Fruit fly (Drosophila melanogaster): ENCODE measurements around the gene CG9389.

The CG9389 gene

dm6 chr3L:21298375-21298774 is 28.0 kb upstream of the CG9389 start, which contains the start of gene CG43702:
Gene CG43702 (plus strand): TSS chr3L:21298675.
- TF ChIP-seq OdsH (GFP tag; optimal IDR thresholded peaks at IDR 0.05) (no peak), dac (GFP tag; optimal IDR thresholded peaks at IDR 0.05) (no peak), esn (GFP tag; optimal IDR thresholded peaks at IDR 0.05) (no peak), Gug (GFP tag; IDR thresholded peaks at IDR 0.05) (no peak), CG10631 (GFP tag; optimal IDR thresholded peaks at IDR 0.05) (no peak), salr (GFP tag; optimal IDR thresholded peaks at IDR 0.05) (no peak), CG16779 (tag; optimal IDR thresholded peaks at IDR 0.05) (no peak), CG7368 (GFP tag; optimal IDR thresholded peaks at IDR 0.05) (no peak), fkh (GFP tag; optimal IDR thresholded peaks at IDR 0.05) (no peak), Ets21C (GFP tag; optimal IDR thresholded peaks at IDR 0.05) (no peak), CG3919 (GFP tag; optimal IDR thresholded peaks at IDR 0.05) (no peak), Hr38 (GFP tag; optimal IDR thresholded peaks at IDR 0.05) (no peak), fd59A (GFP tag; optimal IDR thresholded peaks at IDR 0.05) (no peak), net (GFP tag; optimal IDR thresholded peaks at IDR 0.05) (no peak), achi (GFP tag; optimal IDR thresholded peaks at IDR 0.05) (no peak), spab (GFP tag; optimal IDR thresholded peaks at IDR 0.05) (no peak), lz (GFP tag; optimal IDR thresholded peaks at IDR 0.05) (no peak), CG11294 (GFP tag; IDR thresholded peaks at IDR 0.05) (no peak), Eip93F (GFP tag; optimal IDR thresholded peaks at IDR 0.05) (no peak), svp (GFP tag) (no peak)

- TF ChIP-seq CG8319 (GFP tag; optimal IDR thresholded peaks at IDR 0.05) (no peak), pdm3 (GFP tag; optimal IDR thresholded peaks at IDR 0.05) (no peak), topi (GFP tag; optimal IDR thresholded peaks at IDR 0.05) (no peak), CG1621 (tag; optimal IDR thresholded peaks at IDR 0.05) (no peak), CG3919 (GFP tag; optimal IDR thresholded peaks at IDR 0.05) (no peak), Hr39 (GFP tag; optimal IDR thresholded peaks at IDR 0.05) (no peak), CG11762 (GFP tag; optimal IDR thresholded peaks at IDR 0.05; ENCODE audit: insufficient read depth) (no peak), OdsH (GFP tag; optimal IDR thresholded peaks at IDR 0.05) (no peak), CG6808 (GFP tag; optimal IDR thresholded peaks at IDR 0.05) (no peak)
Observed at dm6 chr3L:21297703-21298102, 27.3 kb upstream of the CG9389 start, which contains the start of gene Edg78E. Gene Edg78E (minus strand): TSS chr3L:21297803.

dm6 chr3L:21294202-21294601 is 23.8 kb upstream of the CG9389 start, which contains the start of gene Cpr78Cb:
Gene Cpr78Cb (plus strand): TSS chr3L:21294492.
- TF ChIP-seq Ets21C (GFP tag; optimal IDR thresholded peaks at IDR 0.05): no peak
- no peak for TF ChIP-seq Sox102F (GFP tag; optimal IDR thresholded peaks at IDR 0.05)
- no peak for TF ChIP-seq CG7368 (GFP tag; optimal IDR thresholded peaks at IDR 0.05)
- no peak for TF ChIP-seq Hr38 (GFP tag; optimal IDR thresholded peaks at IDR 0.05)
- no peak for TF ChIP-seq acj6 (GFP tag; optimal IDR thresholded peaks at IDR 0.05)
- TF ChIP-seq Gug (GFP tag; IDR thresholded peaks at IDR 0.05): no peak
- no peak for TF ChIP-seq CG6163 (GFP tag; IDR thresholded peaks at IDR 0.05)
- no peak for TF ChIP-seq OdsH (GFP tag; optimal IDR thresholded peaks at IDR 0.05)
- no peak for TF ChIP-seq CG11294 (GFP tag; IDR thresholded peaks at IDR 0.05)
- no peak for TF ChIP-seq Lpt (GFP tag; optimal IDR thresholded peaks at IDR 0.05)
- no peak for TF ChIP-seq Sox14 (GFP tag; optimal IDR thresholded peaks at IDR 0.05)
- no peak for TF ChIP-seq CG11762 (GFP tag; optimal IDR thresholded peaks at IDR 0.05; ENCODE audit: insufficient read depth)
- TF ChIP-seq Hr39 (GFP tag; optimal IDR thresholded peaks at IDR 0.05): no peak
- TF ChIP-seq CG9139 (GFP tag; optimal IDR thresholded peaks at IDR 0.05): no peak
- no peak for TF ChIP-seq CG3919 (GFP tag; optimal IDR thresholded peaks at IDR 0.05)
- no peak for TF ChIP-seq Ets96B (tag; optimal IDR thresholded peaks at IDR 0.05)

DNA sequence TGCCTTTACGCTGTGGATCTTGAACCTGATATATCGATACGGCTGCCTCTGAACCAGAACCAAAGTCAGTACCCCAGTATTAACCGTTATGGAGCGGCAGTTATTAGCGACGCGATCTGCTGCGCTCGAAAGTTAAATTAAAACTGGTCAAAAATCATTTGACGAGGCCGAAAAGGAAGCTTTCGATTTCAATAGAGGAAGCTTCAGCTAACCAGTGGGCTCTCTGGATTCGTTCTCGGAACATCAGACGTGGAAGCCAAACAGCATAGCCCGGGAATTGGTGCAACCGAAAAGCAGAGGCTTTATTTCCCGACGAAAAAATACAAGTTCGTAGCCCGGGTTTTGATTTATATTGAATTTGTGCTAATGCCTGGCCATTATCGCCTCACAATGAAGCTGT is 22.3 kb upstream of the CG9389 start, which contains the start of gene Cpr78Ca:
Gene Cpr78Ca, minus strand, starts transcription at position 101 of the 400 bp plus-strand sequence.
- no peak for TF ChIP-seq Eip93F (GFP tag; optimal IDR thresholded peaks at IDR 0.05)
- TF ChIP-seq CG8632 (GFP tag; optimal IDR thresholded peaks at IDR 0.05): no peak
- no peak for TF ChIP-seq cyc (GFP tag; optimal IDR thresholded peaks at IDR 0.05)
- TF ChIP-seq fkh (GFP tag; optimal IDR thresholded peaks at IDR 0.05): no peak
- TF ChIP-seq CG10631 (GFP tag; optimal IDR thresholded peaks at IDR 0.05): no peak
- no peak for TF ChIP-seq CG1621 (tag; optimal IDR thresholded peaks at IDR 0.05)
- TF ChIP-seq CG3032 (tag; optimal IDR thresholded peaks at IDR 0.05): no peak
